Fruit fly (Drosophila melanogaster) whole organism: Measurements from ENCODE around the gene CG18480.

Experiments used
- CG8478 ChIP-seq: fragments of >200 bp; optimal IDR thresholded peaks from 2 replicates; lab custom pipeline; 2018; ENCODE audit warnings: inconsistent platforms
- Dll ChIP-seq: fragments of >200 bp; optimal IDR thresholded peaks from 2 replicates; lab custom pipeline; 2017
- EcR ChIP-seq, 2 experiments: fragments of >200 bp; optimal IDR thresholded peaks; 2 replicates each; lab custom pipeline; 2017; ENCODE audit warnings: missing biosample characterization in 2 of 2, missing genetic modification characterization in 2 of 2, missing genetic modification reagents in 2 of 2
- pan ChIP-seq: fragments of >200 bp; optimal IDR thresholded peaks from 2 replicates; lab custom pipeline; 2017
- psq ChIP-seq: fragments of >200 bp; optimal IDR thresholded peaks from 2 replicates; lab custom pipeline; 2017
- usp ChIP-seq: fragments of >200 bp; optimal IDR thresholded peaks from 2 replicates; lab custom pipeline; 2017; ENCODE audit warnings: missing biosample characterization, missing genetic modification characterization, mixed read lengths

Gene CG18480

DNA sequence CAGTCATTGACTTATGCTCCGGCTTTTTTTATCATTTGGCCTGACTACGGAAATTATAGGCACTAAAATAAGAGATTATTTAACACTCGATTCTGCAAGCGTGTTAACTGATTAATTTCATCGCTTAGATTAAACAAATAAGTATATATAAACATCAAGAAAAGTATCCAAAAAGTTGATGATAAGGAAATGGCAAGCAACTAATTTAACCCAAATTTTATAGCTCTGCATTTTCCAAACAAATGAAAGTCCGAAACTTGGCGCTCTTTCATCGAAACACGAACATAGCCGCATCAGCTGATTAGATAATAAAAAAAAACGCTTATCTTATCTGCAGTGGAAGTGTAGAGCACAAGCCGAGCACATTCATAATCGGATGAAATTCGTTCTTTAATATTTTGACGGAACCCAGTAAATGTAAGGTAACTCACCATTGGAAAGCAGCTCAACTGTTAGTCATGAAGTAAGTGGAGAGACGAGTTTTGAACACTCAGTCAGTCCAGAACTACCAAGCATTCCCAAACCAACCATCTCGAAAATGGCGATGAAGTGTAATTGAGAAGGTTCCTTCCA is at the start of gene CG18480:
CG18480 (plus strand) TSS at position 407 of the 573 bp plus-strand sequence.
- no peak for TF ChIP-seq EcR (GFP tag; optimal IDR thresholded peaks at IDR 0.05; lab: Kevin White, UChicago)

DNA sequence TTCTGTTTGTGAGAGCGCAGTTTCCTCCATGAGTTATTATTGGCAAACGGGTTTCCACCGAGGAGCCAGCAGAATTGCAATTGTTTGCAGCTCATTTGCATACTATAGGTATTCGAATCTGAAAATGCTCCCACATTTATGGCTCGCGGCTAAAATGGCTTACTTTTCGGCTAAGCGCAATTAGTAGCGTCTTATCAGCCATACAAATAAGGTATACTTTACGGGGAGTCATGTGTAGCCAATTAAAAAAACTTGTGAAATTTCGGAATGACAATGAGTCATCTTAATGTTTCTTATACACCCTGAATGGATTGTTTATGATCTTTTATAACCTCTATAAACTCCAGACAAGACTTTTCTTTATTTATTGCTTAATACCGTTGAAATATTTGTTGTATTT is 20.7 kb upstream of the CG18480 start:
- no peak for TF ChIP-seq pan (lab: Kevin White, UChicago)
- TF ChIP-seq CG8478 = no peak
- TF ChIP-seq Dll (lab: Kevin White, UChicago) = no peak
- TF ChIP-seq psq (lab: Kevin White, UChicago) = no peak
- no peak for TF ChIP-seq usp (GFP tag; lab: Kevin White, UChicago)
- TF ChIP-seq EcR (GFP tag; optimal IDR thresholded peaks at IDR 0.05; lab: Kevin White, UChicago) = no peak

DNA sequence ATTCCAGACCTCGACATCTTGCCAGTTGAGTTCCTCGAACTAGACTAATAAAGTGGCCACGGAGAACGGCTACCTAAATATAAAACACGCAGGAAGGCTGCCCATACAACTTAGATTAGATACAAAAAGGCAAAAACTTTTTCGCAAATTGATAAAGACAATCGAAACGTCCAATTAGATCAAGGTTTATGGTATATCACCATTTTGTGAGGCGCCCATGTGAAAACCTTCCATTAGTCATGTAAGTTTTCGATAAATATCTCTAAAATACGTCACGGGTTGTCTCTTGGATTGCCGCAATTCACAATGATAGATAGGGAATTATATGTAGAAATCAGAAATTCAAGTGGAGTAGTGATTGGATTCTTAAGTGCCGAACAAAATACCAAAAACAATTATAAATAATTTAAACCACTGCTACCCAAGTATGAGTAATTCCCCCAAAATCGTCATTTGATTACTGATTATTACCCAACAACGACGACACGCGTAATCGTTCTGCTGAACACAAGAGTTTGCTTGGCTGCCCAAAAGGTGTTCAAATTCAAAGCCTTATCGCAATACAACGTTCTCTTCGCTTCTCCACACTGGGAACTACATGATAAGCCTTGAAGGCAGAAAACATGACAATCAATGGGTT is 18.0 kb upstream of the CG18480 start, which contains the start of gene CG15255:
CG15255 (minus strand) TSS at position 51 of the 640 bp plus-strand sequence.
- no peak for TF ChIP-seq pan (lab: Kevin White, UChicago)
- no peak for TF ChIP-seq psq (lab: Kevin White, UChicago)
- TF ChIP-seq CG8478 = no peak
- no peak for TF ChIP-seq Dll (lab: Kevin White, UChicago)
- no peak for TF ChIP-seq EcR (GFP tag; optimal IDR thresholded peaks at IDR 0.05; lab: Kevin White, UChicago)
- no peak for TF ChIP-seq usp (GFP tag; lab: Kevin White, UChicago)

DNA sequence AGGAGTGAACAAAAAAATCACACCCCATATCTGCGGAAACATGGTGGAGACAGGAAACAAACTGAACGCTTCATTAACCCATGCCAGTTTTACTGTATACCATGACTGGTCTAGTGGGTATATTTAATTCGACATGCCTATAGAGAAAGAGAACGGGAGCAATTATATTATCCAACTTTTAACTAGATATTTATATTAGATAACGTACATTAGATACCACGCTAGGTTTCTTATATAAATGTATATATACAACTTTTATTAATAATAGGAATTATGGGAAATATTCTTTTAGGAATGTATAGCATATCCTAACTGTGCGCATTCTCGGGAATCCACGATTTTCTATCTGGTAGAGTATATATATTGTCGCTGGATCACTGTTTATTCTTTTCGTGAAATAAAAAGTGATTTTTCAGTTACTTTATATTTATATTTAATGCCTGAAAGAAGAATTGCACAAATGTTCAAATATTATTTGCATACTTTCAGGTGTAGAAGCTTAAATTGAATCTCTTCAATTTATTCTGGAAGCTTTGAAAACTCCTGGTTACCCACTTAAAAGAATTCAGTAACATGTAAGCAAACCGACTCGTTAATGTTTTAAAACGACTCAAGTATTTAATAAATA is 16.4 kb upstream of the CG18480 start, which contains the start of gene Semp1:
Semp1 (minus strand) TSS at position 51 of the 628 bp plus-strand sequence.
- TF ChIP-seq psq (lab: Kevin White, UChicago) (no peak), CG8478 (no peak), usp (GFP tag; lab: Kevin White, UChicago) (no peak), EcR (GFP tag; optimal IDR thresholded peaks at IDR 0.05; lab: Kevin White, UChicago) (no peak), Dll (lab: Kevin White, UChicago) (no peak), pan (lab: Kevin White, UChicago) (no peak)

DNA sequence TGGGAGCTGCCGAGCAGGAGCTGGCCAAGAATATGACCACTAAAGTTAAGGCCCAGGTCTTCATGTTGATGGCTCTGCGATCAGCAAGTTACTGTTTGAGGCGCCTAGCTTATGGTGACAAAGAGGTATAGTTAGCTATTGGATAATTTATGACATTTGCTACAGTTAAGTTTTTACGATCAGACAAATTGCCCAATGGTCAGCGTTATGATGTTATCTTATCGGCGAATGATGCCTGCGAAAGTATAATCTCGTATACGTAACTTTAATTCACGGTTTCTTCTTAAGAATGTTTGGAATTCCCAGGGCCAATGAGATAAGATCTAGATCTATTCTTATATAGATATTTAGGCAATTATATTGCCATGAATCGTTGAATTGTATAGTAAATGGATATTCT is 15.1 kb upstream of the CG18480 start, which contains the start of gene CG15254:
CG15254 (minus strand) TSS at position 101 of the 400 bp plus-strand sequence.
- TF ChIP-seq CG8478 (no peak), EcR (GFP tag; optimal IDR thresholded peaks at IDR 0.05; lab: Kevin White, UChicago) (no peak), psq (lab: Kevin White, UChicago) (no peak), pan (lab: Kevin White, UChicago) (no peak), Dll (lab: Kevin White, UChicago) (no peak), usp (GFP tag; lab: Kevin White, UChicago) (no peak)

DNA sequence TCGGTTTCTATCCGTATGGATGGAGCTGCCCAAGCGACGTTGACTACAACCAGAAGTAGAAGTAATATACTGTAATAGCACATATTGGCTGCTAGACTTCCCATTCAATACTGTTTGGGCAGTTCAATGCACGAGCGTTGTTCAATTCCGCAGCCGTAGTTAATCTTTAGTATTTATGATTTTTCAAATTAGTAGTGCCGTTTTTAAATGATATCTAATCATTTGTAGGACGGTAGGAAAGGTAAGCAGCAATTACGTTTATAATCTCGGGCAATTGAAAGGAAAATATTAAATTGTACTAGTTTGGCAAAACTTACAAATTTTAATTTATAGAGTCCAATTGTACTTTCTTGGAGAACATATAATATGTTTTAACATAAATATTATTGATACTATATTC is 13.6 kb upstream of the CG18480 start, which contains the start of gene CG15253:
CG15253 (minus strand) TSS at position 101 of the 400 bp plus-strand sequence.
- no peak for TF ChIP-seq CG8478
- no peak for TF ChIP-seq pan (lab: Kevin White, UChicago)
- TF ChIP-seq usp (GFP tag; lab: Kevin White, UChicago) = no peak
- no peak for TF ChIP-seq Dll (lab: Kevin White, UChicago)
- no peak for TF ChIP-seq EcR (GFP tag; optimal IDR thresholded peaks at IDR 0.05; lab: Kevin White, UChicago)
- no peak for TF ChIP-seq psq (lab: Kevin White, UChicago)

DNA sequence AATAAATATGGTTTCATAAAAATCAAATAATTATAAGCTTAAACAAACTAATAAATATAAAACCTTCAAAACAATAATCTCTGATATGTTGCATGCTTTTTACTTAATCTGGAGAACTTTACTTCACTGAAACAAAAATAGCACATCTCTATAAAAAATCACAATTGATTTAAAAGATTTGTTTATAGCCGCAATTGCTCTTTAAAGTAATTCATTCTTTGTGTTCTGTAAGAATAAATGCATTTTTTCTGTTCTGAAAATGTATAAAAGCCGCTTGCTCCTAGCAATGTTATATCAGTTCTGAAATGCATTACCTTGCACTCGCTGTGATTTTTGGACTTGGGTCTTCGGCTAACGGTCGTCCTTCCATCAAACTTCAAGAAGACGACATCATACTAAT is 13.1 kb upstream of the CG18480 start, which contains the start of gene CG11865:
CG11865 (plus strand) TSS at position 301 of the 400 bp plus-strand sequence.
- TF ChIP-seq EcR (GFP tag; optimal IDR thresholded peaks at IDR 0.05; lab: Kevin White, UChicago) = no peak
- no peak for TF ChIP-seq usp (GFP tag; lab: Kevin White, UChicago)
- TF ChIP-seq pan (lab: Kevin White, UChicago) = no peak
- TF ChIP-seq CG8478 = no peak
- TF ChIP-seq psq (lab: Kevin White, UChicago) = no peak
- no peak for TF ChIP-seq Dll (lab: Kevin White, UChicago)

DNA sequence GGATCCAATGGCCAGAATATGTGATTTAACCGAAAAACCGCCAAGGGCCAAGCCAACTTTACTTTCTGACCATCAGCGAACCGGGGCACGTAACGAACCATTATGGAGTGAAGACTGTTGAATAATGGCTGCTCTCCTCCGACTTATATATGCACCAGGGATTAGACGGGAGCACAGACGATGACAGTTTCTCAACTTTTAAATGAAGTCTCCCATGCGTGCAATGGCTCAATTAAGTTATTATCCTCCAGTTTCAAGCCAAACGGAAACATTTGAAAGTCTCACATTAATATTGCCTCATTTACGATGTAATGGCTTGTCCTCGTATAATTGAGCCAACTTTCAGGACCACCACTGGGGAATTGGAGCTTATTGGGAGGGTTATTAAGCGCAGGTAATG is 6.3 kb upstream of the CG18480 start, which contains the start of gene Or35a:
Or35a (minus strand) TSS at position 101 of the 400 bp plus-strand sequence.
- no peak for TF ChIP-seq pan (lab: Kevin White, UChicago)
- TF ChIP-seq psq (lab: Kevin White, UChicago) = no peak
- TF ChIP-seq CG8478 = no peak
- no peak for TF ChIP-seq EcR (GFP tag; optimal IDR thresholded peaks at IDR 0.05; lab: Kevin White, UChicago)
- no peak for TF ChIP-seq Dll (lab: Kevin White, UChicago)
- TF ChIP-seq usp (GFP tag; lab: Kevin White, UChicago) = no peak

DNA sequence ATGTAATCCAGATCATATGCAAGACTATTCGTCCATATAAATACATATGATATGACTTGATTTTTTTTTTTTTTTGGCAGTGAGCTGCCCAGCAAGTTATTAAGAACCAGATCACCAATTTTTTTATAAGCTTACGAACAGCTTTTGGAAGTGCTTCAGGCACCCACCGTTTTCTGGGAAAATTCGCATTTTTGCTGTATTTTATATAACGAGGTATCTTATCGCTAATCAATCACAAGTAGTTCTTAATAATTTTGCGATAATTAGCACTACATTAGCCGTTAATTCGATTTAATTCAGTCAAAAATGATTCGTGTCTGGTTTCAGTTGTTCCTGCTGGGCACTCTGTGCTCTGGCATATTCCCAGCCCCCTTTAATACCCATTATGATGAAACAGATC is 1.4 kb upstream of the CG18480 start, which contains the start of gene CG7631:
CG7631 (plus strand) TSS at position 301 of the 400 bp plus-strand sequence.
- no peak for TF ChIP-seq usp (GFP tag; lab: Kevin White, UChicago)
- no peak for TF ChIP-seq CG8478
- no peak for TF ChIP-seq Dll (lab: Kevin White, UChicago)
- no peak for TF ChIP-seq pan (lab: Kevin White, UChicago)
- TF ChIP-seq EcR (GFP tag; optimal IDR thresholded peaks at IDR 0.05; lab: Kevin White, UChicago) = no peak
- no peak for TF ChIP-seq psq (lab: Kevin White, UChicago)

DNA sequence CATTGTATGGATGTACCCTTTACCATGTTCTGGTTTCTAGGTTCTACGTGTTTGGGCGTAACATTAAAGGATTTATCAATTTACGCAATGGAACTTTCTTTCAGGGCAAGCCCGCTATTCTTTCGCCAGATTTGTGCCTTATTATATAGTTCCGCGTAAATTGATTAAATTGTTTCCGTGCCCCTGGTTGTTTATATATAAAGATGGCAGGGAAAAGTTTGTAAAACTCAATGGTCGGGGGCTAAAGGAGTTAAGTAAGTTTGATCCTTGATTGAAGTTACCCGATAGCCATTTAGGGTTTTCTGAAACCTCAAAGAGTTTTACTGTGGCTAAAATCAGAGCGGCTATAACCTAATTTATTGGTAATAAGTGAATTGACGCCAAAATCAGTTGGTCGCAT is 11.9 kb downstream of the CG18480 start:
- TF ChIP-seq psq (lab: Kevin White, UChicago) = no peak
- TF ChIP-seq EcR (GFP tag; optimal IDR thresholded peaks at IDR 0.05; lab: Kevin White, UChicago) = no peak
- TF ChIP-seq Dll (lab: Kevin White, UChicago) = no peak
- no peak for TF ChIP-seq usp (GFP tag; lab: Kevin White, UChicago)
- no peak for TF ChIP-seq pan (lab: Kevin White, UChicago)
- no peak for TF ChIP-seq CG8478

DNA sequence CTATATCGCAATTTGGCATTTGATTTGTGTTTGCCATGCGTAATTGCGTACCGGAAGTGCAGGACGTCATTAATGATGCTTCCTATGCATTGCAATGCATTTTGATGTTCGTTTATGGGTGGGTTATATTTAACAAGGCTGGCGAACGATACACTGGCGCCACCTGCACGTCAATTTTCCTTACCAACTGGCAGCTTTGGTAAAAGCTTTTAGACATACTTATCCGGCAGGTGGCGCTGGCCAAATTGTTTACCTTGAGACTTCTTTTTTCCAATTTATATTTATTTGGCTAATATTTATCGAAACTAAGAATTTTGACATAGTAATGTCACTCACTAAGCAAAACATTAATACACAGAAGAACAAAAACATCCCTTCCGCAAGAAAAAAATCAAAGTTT is 14.0 kb downstream of the CG18480 start:
- no peak for TF ChIP-seq EcR (GFP tag; optimal IDR thresholded peaks at IDR 0.05; lab: Kevin White, UChicago)
- TF ChIP-seq Dll (lab: Kevin White, UChicago) = no peak
- no peak for TF ChIP-seq psq (lab: Kevin White, UChicago)
- no peak for TF ChIP-seq pan (lab: Kevin White, UChicago)
- TF ChIP-seq CG8478 = no peak
- no peak for TF ChIP-seq usp (GFP tag; lab: Kevin White, UChicago)
